Worm (Caenorhabditis elegans) whole organism, L3 larva: ENCODE data around the gene str-83.

Source experiments
- R02D3.7 ChIP-seq: fragments of 150-350 bp; optimal IDR thresholded peaks from 2 replicates; lab custom pipeline; 2014; ENCODE audit warnings: missing biosample characterization, missing genetic modification characterization
- ama-1 ChIP-seq: fragments of 150-350 bp; optimal IDR thresholded peaks from 2 replicates; lab custom pipeline; 2018
- elt-1 ChIP-seq: fragments of 150-350 bp; optimal IDR thresholded peaks from 2 replicates; lab custom pipeline; 2014; ENCODE audit warnings: missing biosample characterization, missing genetic modification characterization
- eor-1 ChIP-seq, 2 experiments: fragments of 150-350 bp; optimal IDR thresholded peaks; 2 replicates each; lab custom pipeline; 2014 to 2018; ENCODE audit warnings: missing biosample characterization in 2 of 2, missing genetic modification characterization in 2 of 2
- fkh-10 ChIP-seq: sonication (generic microtip); optimal IDR thresholded peaks from 2 replicates; lab custom pipeline; 2017; ENCODE audit warnings: missing biosample characterization, missing genetic modification reagents, missing genetic modification characterization
- lin-15B ChIP-seq: fragments of 150-350 bp; optimal IDR thresholded peaks from 2 replicates; lab custom pipeline; 2014; ENCODE audit warnings: missing biosample characterization, missing genetic modification characterization
- nhr-23 ChIP-seq: fragments of 150-350 bp; optimal IDR thresholded peaks from 2 replicates; lab custom pipeline; 2014; ENCODE audit warnings: missing biosample characterization, missing genetic modification reagents, missing genetic modification characterization
- nhr-237 ChIP-seq: fragments of 150-350 bp; optimal IDR thresholded peaks from 2 replicates; lab custom pipeline; 2014; ENCODE audit warnings: missing biosample characterization, missing genetic modification characterization
- nhr-28 ChIP-seq: fragments of 150-350 bp; optimal IDR thresholded peaks from 2 replicates; lab custom pipeline; 2014; ENCODE audit warnings: missing biosample characterization, missing genetic modification characterization
- nhr-67 ChIP-seq: fragments of 150-350 bp; optimal IDR thresholded peaks from 2 replicates; lab custom pipeline; 2014; ENCODE audit warnings: missing biosample characterization, missing genetic modification characterization
- nhr-76 ChIP-seq: fragments of 150-350 bp; sonication (generic microtip); optimal IDR thresholded peaks from 5 replicates; lab custom pipeline; 2014; ENCODE audit warnings: missing biosample characterization, missing genetic modification characterization
- unc-39 ChIP-seq: sonication (generic microtip); optimal IDR thresholded peaks from 4 replicates; lab custom pipeline; 2017; ENCODE audit warnings: missing biosample characterization, missing genetic modification characterization
- ztf-11 ChIP-seq: fragments of 150-350 bp; optimal IDR thresholded peaks from 2 replicates; lab custom pipeline; 2014; ENCODE audit warnings: missing biosample characterization, missing genetic modification characterization

ce11 chrV:4022309-4022708, 45.2 kb downstream of the str-83 start, which contains the start of gene cyp-35A3:
- TF ChIP-seq nhr-23 (no peak), fkh-10 (GFP tag; lab: Kevin White, UChicago) (no peak), ama-1 (lab: Kevin White, UChicago) (no peak), nhr-28 (tag; lab: Kevin White, UChicago) (no peak), R02D3.7 (tag; lab: Kevin White, UChicago) (no peak), nhr-76 (tag; lab: Kevin White, UChicago) (no peak), elt-1 (tag; lab: Kevin White, UChicago) (no peak), ztf-11 (tag; lab: Kevin White, UChicago) (no peak), lin-15B (tag; lab: Kevin White, UChicago) (no peak), nhr-237 (tag; lab: Kevin White, UChicago) (no peak), eor-1 (tag; optimal IDR thresholded peaks at IDR 0.05; lab: Kevin White, UChicago) (no peak), unc-39 (tag; lab: Kevin White, UChicago) (no peak), nhr-67 (tag; lab: Kevin White, UChicago) (no peak)
